Fruit fly (Drosophila melanogaster) whole organism, prepupa: ENCODE results near the gene CG42587.

Experiments
- CG4318 ChIP-seq: fragments of 200-800 bp; sonication (Bioruptor generic); optimal IDR thresholded peaks from 3 replicates; lab custom pipeline; 2017; ENCODE audit warnings: missing biosample characterization, mild to moderate bottlenecking, missing genetic modification characterization
- CG6276 ChIP-seq: fragments of 200-800 bp; sonication (Bioruptor generic); optimal IDR thresholded peaks from 2 replicates; lab custom pipeline; 2017; ENCODE audit warnings: missing biosample characterization, mild to moderate bottlenecking, missing genetic modification characterization
- CG6792 ChIP-seq: fragments of 200-800 bp; sonication (Bioruptor generic); optimal IDR thresholded peaks from 3 replicates; lab custom pipeline; 2016; ENCODE audit warnings: missing biosample characterization, missing genetic modification characterization
- Ets21C ChIP-seq: fragments of 200-800 bp; sonication (Bioruptor generic); optimal IDR thresholded peaks from 3 replicates; lab custom pipeline; 2016; ENCODE audit warnings: missing biosample characterization, missing genetic modification characterization
- Lpt ChIP-seq: fragments of 200-800 bp; sonication (Bioruptor generic); optimal IDR thresholded peaks from 3 replicates; lab custom pipeline; 2016; ENCODE audit warnings: missing biosample characterization, missing genetic modification characterization
- OdsH ChIP-seq: fragments of 200-800 bp; sonication (Bioruptor generic); optimal IDR thresholded peaks from 3 replicates; lab custom pipeline; 2016; ENCODE audit warnings: missing biosample characterization, missing genetic modification characterization
- achi ChIP-seq: fragments of 200-800 bp; sonication (Bioruptor generic); optimal IDR thresholded peaks from 3 replicates; lab custom pipeline; 2016; ENCODE audit warnings: missing biosample characterization, missing genetic modification characterization
- eg ChIP-seq: fragments of 200-800 bp; sonication (Bioruptor generic); IDR thresholded peaks from 3 replicates; pipeline ENCODE4 v1.3.6; 2022; ENCODE audit warnings: missing biosample characterization, missing genetic modification characterization
- pdm3 ChIP-seq: fragments of 200-800 bp; sonication (Bioruptor generic); optimal IDR thresholded peaks from 3 replicates; lab custom pipeline; 2016; ENCODE audit warnings: missing biosample characterization, missing genetic modification characterization
- vri ChIP-seq: fragments of 200-800 bp; sonication (Bioruptor generic); optimal IDR thresholded peaks from 3 replicates; lab custom pipeline; 2016; ENCODE audit warnings: missing biosample characterization, mild to moderate bottlenecking, missing genetic modification characterization

DNA sequence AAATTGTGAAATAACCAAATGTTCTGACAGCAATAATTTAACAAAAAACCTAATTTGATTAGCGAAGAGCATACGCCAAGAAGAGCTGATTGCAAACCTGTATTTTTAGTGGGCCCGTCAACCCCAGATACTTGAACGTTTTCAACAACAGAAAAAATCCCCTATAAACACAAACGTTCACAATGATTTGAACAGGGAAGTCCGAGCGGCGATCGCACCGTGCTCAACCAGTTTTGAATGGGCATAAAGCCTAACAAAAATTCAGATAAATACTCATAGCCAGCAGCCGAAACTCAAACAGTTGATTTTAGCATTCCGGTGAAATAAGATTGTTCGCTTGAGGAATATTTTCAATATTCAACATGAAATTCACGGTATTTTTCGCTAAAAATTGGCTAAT, 31.5 kb downstream of the CG42587 start, which contains the start of gene CG34165:
- TF ChIP-seq eg (GFP tag; lab: Robert Waterston, UW) (no peak), CG4318 (GFP tag; lab: Kevin White, UChicago) (no peak), achi (GFP tag; lab: Kevin White, UChicago) (no peak), CG6792 (GFP tag; lab: Kevin White, UChicago) (no peak), vri (GFP tag; lab: Kevin White, UChicago) (no peak), Lpt (GFP tag; lab: Kevin White, UChicago) (no peak), CG6276 (GFP tag; lab: Kevin White, UChicago) (no peak), Ets21C (no peak), OdsH (GFP tag; lab: Kevin White, UChicago) (no peak), pdm3 (GFP tag; lab: Kevin White, UChicago) (no peak)
